Fruit fly (Drosophila melanogaster) whole organism, embryonic: ENCODE data around the gene Oatp74D.

Experiments used
- ATbp ChIP-seq: fragments of 200-800 bp; sonication (Bioruptor generic); optimal IDR thresholded peaks from 2 replicates; lab custom pipeline; 2017; ENCODE audit warnings: missing biosample characterization, mild to moderate bottlenecking, missing genetic modification characterization, missing genetic modification reagents
- Adf1 ChIP-seq: fragments of 200-800 bp; sonication (Bioruptor generic); IDR thresholded peaks from 2 replicates; pipeline ENCODE4 v1.3.6; 2022; ENCODE audit warnings: missing biosample characterization, missing genetic modification characterization
- Antp ChIP-seq: fragments of 200-800 bp; sonication (Bioruptor generic); optimal IDR thresholded peaks from 3 replicates; lab custom pipeline; 2016; ENCODE audit warnings: missing biosample characterization, missing genetic modification characterization
- Atf6 ChIP-seq: fragments of 200-800 bp; sonication (Bioruptor generic); IDR thresholded peaks from 2 replicates; pipeline ENCODE4 v1.3.6; 2022; ENCODE audit warnings: missing biosample characterization, missing genetic modification characterization
- CG10543 ChIP-seq: fragments of 200-800 bp; sonication (Bioruptor generic); optimal IDR thresholded peaks from 3 replicates; lab custom pipeline; 2017; ENCODE audit warnings: missing biosample characterization, mild to moderate bottlenecking, missing genetic modification characterization, moderate library complexity
- CG10565 ChIP-seq: fragments of 200-800 bp; sonication (Bioruptor generic); optimal IDR thresholded peaks from 3 replicates; lab custom pipeline; 2016; ENCODE audit warnings: missing biosample characterization, mild to moderate bottlenecking, missing genetic modification characterization
- CG12104 ChIP-seq: fragments of 200-800 bp; sonication (Bioruptor generic); optimal IDR thresholded peaks from 3 replicates; lab custom pipeline; 2016; ENCODE audit warnings: missing biosample characterization, missing genetic modification characterization
- CG13287 ChIP-seq: fragments of 200-800 bp; sonication (Bioruptor generic); IDR thresholded peaks from 2 replicates; pipeline ENCODE4 v1.3.6; 2022; ENCODE audit warnings: missing biosample characterization, missing genetic modification characterization; ENCODE audit not compliant: partially characterized antibody
- CG13894 ChIP-seq: fragments of 200-800 bp; sonication (Bioruptor generic); optimal IDR thresholded peaks from 3 replicates; lab custom pipeline; 2018; ENCODE audit warnings: missing biosample characterization, mild to moderate bottlenecking, missing genetic modification characterization, moderate library complexity
- CG16779 ChIP-seq: fragments of 200-800 bp; sonication (Bioruptor generic); IDR thresholded peaks from 2 replicates; pipeline ENCODE4 v1.3.6; 2022; ENCODE audit warnings: missing biosample characterization, missing genetic modification characterization
- CG18262 ChIP-seq: fragments of 200-800 bp; optimal IDR thresholded peaks from 3 replicates; lab custom pipeline; 2019; ENCODE audit warnings: missing biosample characterization, mild to moderate bottlenecking, missing genetic modification characterization, moderate library complexity
- CG18476 ChIP-seq: fragments of 200-800 bp; sonication (Bioruptor generic); optimal IDR thresholded peaks from 2 replicates; lab custom pipeline; 2016; ENCODE audit warnings: missing biosample characterization, mild to moderate bottlenecking, missing genetic modification characterization
- CG2712 ChIP-seq: fragments of 200-800 bp; optimal IDR thresholded peaks from 3 replicates; lab custom pipeline; 2019; ENCODE audit warnings: missing biosample characterization, mild to moderate bottlenecking, missing genetic modification characterization, moderate library complexity
- CG2889 ChIP-seq: fragments of 200-800 bp; sonication (Bioruptor generic); IDR thresholded peaks from 3 replicates; pipeline ENCODE4 v1.3.6; 2022; ENCODE audit warnings: missing biosample characterization, missing genetic modification characterization
- CG31441 ChIP-seq: fragments of 200-800 bp; sonication (Bioruptor generic); IDR thresholded peaks from 2 replicates; pipeline ENCODE4 v1.3.6; 2022; ENCODE audit warnings: missing biosample characterization, missing genetic modification characterization
- CG33557 ChIP-seq: fragments of 200-800 bp; sonication (Bioruptor generic); optimal IDR thresholded peaks from 2 replicates; lab custom pipeline; 2019; ENCODE audit warnings: missing biosample characterization, mild to moderate bottlenecking, missing genetic modification characterization, moderate library complexity
- CG3847 ChIP-seq: fragments of 200-800 bp; sonication (Bioruptor generic); IDR thresholded peaks from 2 replicates; pipeline ENCODE4 v1.3.6; 2022; ENCODE audit warnings: missing biosample characterization, missing genetic modification characterization
- CG4820 ChIP-seq: fragments of 200-800 bp; sonication (Bioruptor generic); optimal IDR thresholded peaks from 3 replicates; lab custom pipeline; 2016; ENCODE audit warnings: missing biosample characterization, missing genetic modification characterization
- CG6689 ChIP-seq: fragments of 200-800 bp; sonication (Bioruptor generic); IDR thresholded peaks from 2 replicates; pipeline ENCODE4 v1.3.6; 2022; ENCODE audit warnings: missing biosample characterization, missing genetic modification characterization
- CG7357 ChIP-seq: fragments of 200-800 bp; sonication (Bioruptor generic); IDR thresholded peaks from 3 replicates; pipeline ENCODE4 v1.3.6; 2022; ENCODE audit warnings: missing biosample characterization, missing genetic modification characterization
- CG7786 ChIP-seq: fragments of 200-800 bp; sonication (Bioruptor generic); optimal IDR thresholded peaks from 2 replicates; lab custom pipeline; 2016; ENCODE audit warnings: missing biosample characterization, missing genetic modification characterization
- CG8924 ChIP-seq: fragments of 200-800 bp; optimal IDR thresholded peaks from 3 replicates; lab custom pipeline; 2019; ENCODE audit warnings: missing biosample characterization, mild to moderate bottlenecking, missing genetic modification characterization, moderate library complexity
- Dip3 ChIP-seq: fragments of 200-800 bp; sonication (Bioruptor generic); optimal IDR thresholded peaks from 3 replicates; lab custom pipeline; 2016; ENCODE audit warnings: missing biosample characterization, missing genetic modification characterization
- Hr39 ChIP-seq: fragments of >200 bp; optimal IDR thresholded peaks from 2 replicates; lab custom pipeline; 2017
- NC2β ChIP-seq: fragments of 200-800 bp; sonication (Bioruptor generic); optimal IDR thresholded peaks from 2 replicates; lab custom pipeline; 2016; ENCODE audit warnings: missing biosample characterization, missing genetic modification characterization
- Nf-YA ChIP-seq: fragments of 200-800 bp; sonication (Bioruptor generic); IDR thresholded peaks from 2 replicates; pipeline ENCODE4 v1.3.6; 2022; ENCODE audit warnings: missing biosample characterization, missing genetic modification characterization
- Oli ChIP-seq: fragments of 200-800 bp; sonication (Bioruptor generic); optimal IDR thresholded peaks from 2 replicates; lab custom pipeline; 2018; ENCODE audit warnings: missing biosample characterization, mild to moderate bottlenecking, missing genetic modification characterization, moderate library complexity
- Ptx1 ChIP-seq: fragments of 200-800 bp; sonication (Bioruptor generic); IDR thresholded peaks from 2 replicates; pipeline ENCODE4 v1.3.6; 2022; ENCODE audit warnings: missing biosample characterization, missing genetic modification characterization
- Sin3A ChIP-seq: fragments of >200 bp; optimal IDR thresholded peaks from 2 replicates; lab custom pipeline; 2018
- Six4 ChIP-seq: fragments of 200-800 bp; sonication (Bioruptor generic); optimal IDR thresholded peaks from 2 replicates; lab custom pipeline; 2016; ENCODE audit warnings: missing biosample characterization, missing genetic modification characterization
- Sox102F ChIP-seq: fragments of 200-800 bp; sonication (Bioruptor generic); optimal IDR thresholded peaks from 2 replicates; lab custom pipeline; 2018; ENCODE audit warnings: missing biosample characterization, mild to moderate bottlenecking, missing genetic modification characterization, moderate library complexity
- ab ChIP-seq: fragments of 200-800 bp; sonication (Bioruptor generic); optimal IDR thresholded peaks from 2 replicates; lab custom pipeline; 2016; ENCODE audit warnings: missing biosample characterization, missing genetic modification characterization
- ash1 ChIP-seq: fragments of 200-800 bp; sonication (Bioruptor generic); optimal IDR thresholded peaks from 2 replicates; lab custom pipeline; 2018; ENCODE audit warnings: missing biosample characterization, mild to moderate bottlenecking, missing genetic modification characterization
- bigmax ChIP-seq: fragments of 200-800 bp; sonication (Bioruptor generic); optimal IDR thresholded peaks from 2 replicates; lab custom pipeline; 2018; ENCODE audit warnings: missing biosample characterization, mild to moderate bottlenecking, missing genetic modification characterization
- crc ChIP-seq: fragments of 200-800 bp; sonication (Bioruptor generic); optimal IDR thresholded peaks from 2 replicates; lab custom pipeline; 2016; ENCODE audit warnings: missing biosample characterization, missing genetic modification characterization
- crp ChIP-seq, 2 experiments: fragments of 200-800 bp; sonication (Bioruptor generic); optimal IDR thresholded peaks; 2 replicates in 1 of 2; 3 replicates in 1 of 2; lab custom pipeline; 2017; ENCODE audit warnings: missing biosample characterization in 2 of 2, missing genetic modification characterization in 2 of 2, mild to moderate bottlenecking in 1 of 2, moderate library complexity in 1 of 2
- dimm ChIP-seq: fragments of 200-800 bp; sonication (Bioruptor generic); IDR thresholded peaks from 2 replicates; pipeline ENCODE4 v1.3.6; 2022; ENCODE audit warnings: missing biosample characterization, missing genetic modification characterization
- disco-r ChIP-seq: fragments of 200-800 bp; sonication (Bioruptor generic); optimal IDR thresholded peaks from 2 replicates; lab custom pipeline; 2016; ENCODE audit warnings: missing biosample characterization, missing genetic modification characterization
- ems ChIP-seq: fragments of 200-800 bp; sonication (Bioruptor generic); optimal IDR thresholded peaks from 3 replicates; lab custom pipeline; 2016; ENCODE audit warnings: missing biosample characterization, missing genetic modification characterization
- gt ChIP-seq: fragments of 200-800 bp; sonication (Bioruptor generic); IDR thresholded peaks from 2 replicates; pipeline ENCODE4 v1.3.6; 2022; ENCODE audit warnings: missing biosample characterization, missing genetic modification characterization
- insv ChIP-seq, 2 experiments: fragments of 200-800 bp; sonication (Bioruptor generic); optimal IDR thresholded peaks; 3 replicates each; lab custom pipeline; 2016 to 2018; ENCODE audit warnings: missing biosample characterization in 2 of 2, missing genetic modification characterization in 2 of 2
- inv ChIP-seq: fragments of 200-800 bp; sonication (Bioruptor generic); IDR thresholded peaks from 2 replicates; pipeline ENCODE4 v1.3.6; 2022; ENCODE audit warnings: missing biosample characterization, missing genetic modification characterization; ENCODE audit not compliant: partially characterized antibody
- knrl ChIP-seq: fragments of 200-800 bp; sonication (Bioruptor generic); IDR thresholded peaks from 3 replicates; pipeline ENCODE4 v1.3.6; 2022; ENCODE audit warnings: missing biosample characterization, missing genetic modification characterization; ENCODE audit not compliant: partially characterized antibody
- luna ChIP-seq: fragments of 200-800 bp; sonication (Bioruptor generic); optimal IDR thresholded peaks from 2 replicates; lab custom pipeline; 2016; ENCODE audit warnings: missing biosample characterization, missing genetic modification characterization
- nerfin-1 ChIP-seq: fragments of 200-800 bp; sonication (Bioruptor generic); optimal IDR thresholded peaks from 3 replicates; lab custom pipeline; 2019; ENCODE audit warnings: missing biosample characterization, mild to moderate bottlenecking, missing genetic modification characterization, moderate library complexity
- odd ChIP-seq: fragments of 200-800 bp; sonication (Bioruptor generic); optimal IDR thresholded peaks from 2 replicates; lab custom pipeline; 2017; ENCODE audit warnings: missing biosample characterization, mild to moderate bottlenecking, missing genetic modification characterization
- onecut ChIP-seq: fragments of 200-800 bp; sonication (Bioruptor generic); IDR thresholded peaks from 2 replicates; pipeline ENCODE4 v1.3.6; 2022; ENCODE audit warnings: missing biosample characterization, missing genetic modification characterization
- otp ChIP-seq: fragments of 200-800 bp; sonication (Bioruptor generic); IDR thresholded peaks from 3 replicates; pipeline ENCODE4, ENCODE4 v1.3.6; 2022; ENCODE audit warnings: missing biosample characterization, missing genetic modification characterization
- sens-2 ChIP-seq: fragments of 200-800 bp; sonication (Bioruptor generic); IDR thresholded peaks from 2 replicates; pipeline ENCODE4 v1.3.6; 2022; ENCODE audit warnings: missing biosample characterization, missing genetic modification characterization
- slbo ChIP-seq: fragments of 200-800 bp; sonication (Bioruptor generic); IDR thresholded peaks from 2 replicates; pipeline ENCODE4 v1.3.6; 2022; ENCODE audit warnings: missing biosample characterization, missing genetic modification characterization
- trem ChIP-seq: fragments of 200-800 bp; optimal IDR thresholded peaks from 3 replicates; lab custom pipeline; 2019; ENCODE audit warnings: missing biosample characterization, mild to moderate bottlenecking, missing genetic modification characterization, moderate library complexity
- tx ChIP-seq: fragments of 200-800 bp; sonication (Bioruptor generic); optimal IDR thresholded peaks from 2 replicates; lab custom pipeline; 2016; ENCODE audit warnings: missing biosample characterization, missing genetic modification characterization
- zf30C ChIP-seq: fragments of 200-800 bp; sonication (Bioruptor generic); optimal IDR thresholded peaks from 3 replicates; lab custom pipeline; 2018; ENCODE audit warnings: missing biosample characterization, mild to moderate bottlenecking, missing genetic modification characterization

The Oatp74D gene

DNA sequence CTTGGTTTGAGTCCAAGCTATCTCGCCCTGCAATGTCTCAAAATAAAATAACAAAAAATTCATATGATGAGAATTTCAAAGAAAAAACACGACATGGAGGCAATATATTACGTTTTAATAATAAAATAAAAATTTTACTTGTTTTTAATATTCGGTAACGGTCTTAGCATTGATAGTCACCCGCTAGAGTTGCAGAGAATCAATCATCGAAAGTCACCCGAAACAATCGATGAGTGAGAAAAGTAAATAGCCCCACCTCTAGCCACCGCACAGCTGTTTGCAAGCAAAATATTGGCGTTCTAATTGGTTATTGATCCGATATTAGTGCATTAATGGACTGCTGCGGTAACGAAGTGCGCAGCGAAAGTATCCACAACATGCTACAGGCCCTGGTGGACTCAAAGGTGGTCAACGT, 10.9 kb upstream of the Oatp74D start, which contains the start of gene CG34250 (continued):
- TF ChIP-seq onecut (peak; percentile 74), Atf6 (no peak), disco-r (GFP tag; lab: Kevin White, UChicago) (no peak), slbo (GFP tag; lab: Robert Waterston, UW) (peak; percentile 47; the same call in 1 of the 2 replicates), ash1 (GFP tag; lab: Kevin White, UChicago) (no peak), odd (GFP tag; lab: Kevin White, UChicago) (no peak), CG7786 (GFP tag; lab: Kevin White, UChicago) (peak; percentile 25), luna (no peak), gt (no peak), CG8924 (peak; percentile 42), CG31441 (GFP tag; lab: Robert Waterston, UW) (peak; percentile 60; the same call in 1 of the 2 replicates), Sin3A (lab: Kevin White, UChicago) (peak; percentile 75), Ptx1 (no peak), knrl (peak; percentile 83), crc (no peak), ems (GFP tag; lab: Kevin White, UChicago) (peak; percentile 34), insv (GFP tag; optimal IDR thresholded peaks at IDR 0.05; lab: Kevin White, UChicago) (peak in 1 of 2 experiments; percentile 50), CG13287 (GFP tag; lab: Robert Waterston, UW) (peak; percentile 87), trem (tag; lab: Kevin White, UChicago) (peak; percentile 87), tx (no peak), CG18476 (GFP tag; lab: Kevin White, UChicago) (peak; percentile 39), CG6689 (GFP tag; lab: Robert Waterston, UW) (no peak), CG13894 (tag; lab: Kevin White, UChicago) (peak; percentile 60), CG2712 (tag; lab: Kevin White, UChicago) (peak; percentile 72), CG10543 (GFP tag; lab: Kevin White, UChicago) (peak; percentile 56), crp (GFP tag; optimal IDR thresholded peaks at IDR 0.05; lab: Kevin White, UChicago) (peak; percentile 95 to 99), Six4 (GFP tag; lab: Kevin White, UChicago) (peak; percentile 7), CG7357 (no peak), zf30C (GFP tag; lab: Kevin White, UChicago) (no peak), CG33557 (GFP tag; lab: Kevin White, UChicago) (no peak), Oli (tag; lab: Kevin White, UChicago) (no peak), sens-2 (GFP tag; lab: Robert Waterston, UW) (no peak), dimm (GFP tag; lab: Robert Waterston, UW) (no peak), NC2β (no peak), ab (no peak), Hr39 (lab: Kevin White, UChicago) (no peak), CG4820 (no peak), Nf-YA (GFP tag; lab: Robert Waterston, UW) (no peak), CG16779 (GFP tag; lab: Robert Waterston, UW) (no peak), Adf1 (no peak), bigmax (GFP tag; lab: Kevin White, UChicago) (no peak), ATbp (GFP tag; lab: Kevin White, UChicago) (no peak), CG2889 (no peak), Dip3 (GFP tag; lab: Kevin White, UChicago) (peak; percentile 19), CG18262 (peak; percentile 37), otp (GFP tag; lab: Robert Waterston, UW) (no peak), Sox102F (GFP tag; lab: Kevin White, UChicago) (peak; percentile 7), inv (GFP tag; lab: Robert Waterston, UW) (peak; percentile 72; the same call in 1 of the 2 replicates), CG10565 (GFP tag; lab: Kevin White, UChicago) (no peak), CG3847 (GFP tag; lab: Robert Waterston, UW) (no peak; the same call in 1 of the 2 replicates), nerfin-1 (tag; lab: Kevin White, UChicago) (peak; percentile 25), CG12104 (GFP tag; lab: Kevin White, UChicago) (peak; percentile 38), Antp (no peak)
